Fruit fly (Drosophila melanogaster): ENCODE measurements around the gene Trmt61.
A peak's percentile ranks its signal among the peaks of the same experiment; 100 is the strongest.

Gene Trmt61

DNA sequence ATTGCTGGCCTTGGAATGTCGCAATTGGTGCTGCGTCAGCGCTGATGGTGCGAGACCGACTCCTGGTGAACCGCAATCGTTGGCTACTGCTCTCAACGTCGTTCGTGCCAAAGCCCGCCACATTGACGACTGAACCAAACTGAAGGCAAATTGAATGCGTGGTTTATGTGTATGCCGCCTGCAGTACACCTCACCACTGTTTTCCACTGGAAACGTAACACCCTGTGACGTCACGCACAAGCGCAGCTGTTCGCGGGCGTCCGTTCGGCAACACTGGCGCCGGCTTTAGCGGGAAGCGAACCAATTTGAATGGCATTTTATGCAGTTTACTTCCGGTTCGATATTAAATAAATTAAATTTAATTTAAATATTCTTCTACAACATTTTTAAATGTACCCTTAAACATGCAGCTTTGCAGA is 4.1 kb upstream of the Trmt61 start, which contains the start of gene Cmpk (continued):
- TF ChIP-seq sc (optimal IDR thresholded peaks at IDR 0.05): no peak
- TF ChIP-seq sc (GFP tag; optimal IDR thresholded peaks at IDR 0.05): peak; percentile 71
- TF ChIP-seq Six4 (GFP tag; optimal IDR thresholded peaks at IDR 0.05): peak; percentile 60
- TF ChIP-seq ab (GFP tag; optimal IDR thresholded peaks at IDR 0.05): no peak
- peak; percentile 36 for TF ChIP-seq CG30403 (GFP tag; optimal IDR thresholded peaks at IDR 0.05)
- peak; percentile 52 for TF ChIP-seq CG10654 (GFP tag; optimal IDR thresholded peaks at IDR 0.05)
- TF ChIP-seq caup (GFP tag; optimal IDR thresholded peaks at IDR 0.05; ENCODE audit: severe bottlenecking): peak; percentile 91
- peak; percentile 27; the same call in 1 of the 2 replicates for TF ChIP-seq hbn (GFP tag; IDR thresholded peaks at IDR 0.05; ENCODE audit: partially characterized antibody)
- TF ChIP-seq hkb (optimal IDR thresholded peaks at IDR 0.05): no peak
- peak; percentile 69 for TF ChIP-seq hkb (GFP tag; IDR thresholded peaks at IDR 0.05)
- peak; percentile 65 for TF ChIP-seq pfk (GFP tag; optimal IDR thresholded peaks at IDR 0.05)
- TF ChIP-seq Dfd (GFP tag; optimal IDR thresholded peaks at IDR 0.05): no peak
- peak; percentile 27 for TF ChIP-seq Mad (GFP tag; optimal IDR thresholded peaks at IDR 0.05)
- TF ChIP-seq NC2β (GFP tag; optimal IDR thresholded peaks at IDR 0.05): peak; percentile 31
- TF ChIP-seq CG3847 (GFP tag; IDR thresholded peaks at IDR 0.05): 0 out of 2 replicates have a peak, but pooled peaks have one; percentile 52
- no peak for TF ChIP-seq CG10565 (GFP tag; optimal IDR thresholded peaks at IDR 0.05)
- TF ChIP-seq Poxn (GFP tag; IDR thresholded peaks at IDR 0.05): no peak
- no peak for TF ChIP-seq CG12155 (GFP tag; optimal IDR thresholded peaks at IDR 0.05)
- TF ChIP-seq dmrt99B (tag; optimal IDR thresholded peaks at IDR 0.05): peak; percentile 63
- peak; percentile 43 for TF ChIP-seq CG14050 (GFP tag; IDR thresholded peaks at IDR 0.05)
- TF ChIP-seq tgo (GFP tag; IDR thresholded peaks at IDR 0.05): no peak; the same call in 2 of the 3 replicates
- TF ChIP-seq fd96Cb (tag; optimal IDR thresholded peaks at IDR 0.05): no peak
- peak; percentile 13 for TF ChIP-seq CG16815 (GFP tag; optimal IDR thresholded peaks at IDR 0.05)
- TF ChIP-seq Ets65A (GFP tag): peak; percentile 86
- TF ChIP-seq CG4707 (GFP tag; optimal IDR thresholded peaks at IDR 0.05): peak; percentile 79
- TF ChIP-seq ro (GFP tag; IDR thresholded peaks at IDR 0.05): no peak
- peak; percentile 47 for TF ChIP-seq CG2202 (tag; optimal IDR thresholded peaks at IDR 0.05)
- TF ChIP-seq CG17912 (GFP tag; optimal IDR thresholded peaks at IDR 0.05): peak; percentile 89
- TF ChIP-seq trh (GFP tag; optimal IDR thresholded peaks at IDR 0.05): no peak
- TF ChIP-seq cato (GFP tag; optimal IDR thresholded peaks at IDR 0.05; ENCODE audit: borderline replicate concordance): no peak
- no peak for TF ChIP-seq sqz (GFP tag; optimal IDR thresholded peaks at IDR 0.05)
- peak; percentile 41 for TF ChIP-seq CG9797 (GFP tag; optimal IDR thresholded peaks at IDR 0.05)
- no peak for TF ChIP-seq CG4404 (GFP tag; IDR thresholded peaks at IDR 0.05)
- TF ChIP-seq abd-A (tag; optimal IDR thresholded peaks at IDR 0.05): no peak
- TF ChIP-seq CG4360 (GFP tag; IDR thresholded peaks at IDR 0.05): 0 out of 2 replicates have a peak, but pooled peaks have one; percentile 35
- peak; percentile 42 for TF ChIP-seq CG6654 (GFP tag; optimal IDR thresholded peaks at IDR 0.05)
- TF ChIP-seq gt (GFP tag; IDR thresholded peaks at IDR 0.05): peak; percentile 54
- peak; percentile 59; the same call in 1 of the 2 replicates for TF ChIP-seq stc (GFP tag; IDR thresholded peaks at IDR 0.05)
- peak; percentile 1 for TF ChIP-seq cg (GFP tag; optimal IDR thresholded peaks at IDR 0.05)
- peak; percentile 69 for TF ChIP-seq sob (GFP tag; IDR thresholded peaks at IDR 0.05)
- peak; percentile 70 for TF ChIP-seq E2f1 (GFP tag; IDR thresholded peaks at IDR 0.05)
- peak; percentile 80 for TF ChIP-seq corto (GFP tag; optimal IDR thresholded peaks at IDR 0.05)
- peak; percentile 75 for TF ChIP-seq CG9727 (GFP tag; optimal IDR thresholded peaks at IDR 0.05)
- peak; percentile 58 for TF ChIP-seq ac (GFP tag; optimal IDR thresholded peaks at IDR 0.05)
- TF ChIP-seq dpn (GFP tag; optimal IDR thresholded peaks at IDR 0.05): peak; percentile 38 to 42
- no peak for TF ChIP-seq Sry-δ (GFP tag; optimal IDR thresholded peaks at IDR 0.05)
- peak in 1 of 3 experiments; percentile 41 for TF ChIP-seq Stat92E (GFP tag; optimal IDR thresholded peaks at IDR 0.05)
- no peak for TF ChIP-seq CG7963 (GFP tag; IDR thresholded peaks at IDR 0.05; ENCODE audit: partially characterized antibody)
- peak in 1 of 2 experiments; percentile 94 for TF ChIP-seq Pdp1 (GFP tag; optimal IDR thresholded peaks at IDR 0.05)
- TF ChIP-seq NK7.1 (GFP tag; optimal IDR thresholded peaks at IDR 0.05): peak; percentile 54
- TF ChIP-seq zen (tag; optimal IDR thresholded peaks at IDR 0.05): peak; percentile 13
